Worm (Caenorhabditis elegans): Measurements from ENCODE around the gene F45H10.2.

- TF ChIP-seq nhr-25 (tag; optimal IDR thresholded peaks at IDR 0.05) = no peak
- no peak for TF ChIP-seq ztf-11 (tag; optimal IDR thresholded peaks at IDR 0.05)
- TF ChIP-seq egl-27 (tag; optimal IDR thresholded peaks at IDR 0.05) = no peak
- no peak for TF ChIP-seq nhr-10 (tag; optimal IDR thresholded peaks at IDR 0.05)
- TF ChIP-seq ama-1 (optimal IDR thresholded peaks at IDR 0.05) = no peak
- TF ChIP-seq Y55F3AM.14 (GFP tag; optimal IDR thresholded peaks at IDR 0.05) = no peak
- no peak for TF ChIP-seq mdl-1 (tag; optimal IDR thresholded peaks at IDR 0.05)
- TF ChIP-seq nhr-12 (tag; optimal IDR thresholded peaks at IDR 0.05) = no peak
Observed at ce11 chrII:13470655-13471054, 22.2 kb downstream of the F45H10.2 start.

All from whole organism, L2 larva.